Worm (Caenorhabditis elegans): ENCODE data around the gene pdtf-1.

ce11 chrIV:8420961-8421360 is 11.9 kb upstream of the pdtf-1 start, which contains the start of gene M116.5:
- TF ChIP-seq lsy-12 (tag; optimal IDR thresholded peaks at IDR 0.05) (no peak), ZK546.5 (tag; optimal IDR thresholded peaks at IDR 0.05) (no peak), ceh-9 (tag; optimal IDR thresholded peaks at IDR 0.05) (no peak), zag-1 (tag; optimal IDR thresholded peaks at IDR 0.05) (no peak), tbx-2 (tag; optimal IDR thresholded peaks at IDR 0.05) (no peak), egl-27 (tag; optimal IDR thresholded peaks at IDR 0.05) (no peak), pqm-1 (tag; optimal IDR thresholded peaks at IDR 0.05) (no peak), ceh-28 (tag; optimal IDR thresholded peaks at IDR 0.05) (no peak), nhr-76 (tag; optimal IDR thresholded peaks at IDR 0.05) (no peak), ztf-11 (tag; optimal IDR thresholded peaks at IDR 0.05) (no peak), nfya-1 (tag; optimal IDR thresholded peaks at IDR 0.05; ENCODE audit: insufficient read depth) (no peak), fos-1 (tag; optimal IDR thresholded peaks at IDR 0.05) (no peak), nhr-12 (tag; optimal IDR thresholded peaks at IDR 0.05) (no peak)
